Fruit fly (Drosophila melanogaster): ENCODE results near the gene Ulp1.
A peak's percentile ranks its signal among the peaks of the same experiment; 100 is the strongest.

Ulp1 gene

DNA sequence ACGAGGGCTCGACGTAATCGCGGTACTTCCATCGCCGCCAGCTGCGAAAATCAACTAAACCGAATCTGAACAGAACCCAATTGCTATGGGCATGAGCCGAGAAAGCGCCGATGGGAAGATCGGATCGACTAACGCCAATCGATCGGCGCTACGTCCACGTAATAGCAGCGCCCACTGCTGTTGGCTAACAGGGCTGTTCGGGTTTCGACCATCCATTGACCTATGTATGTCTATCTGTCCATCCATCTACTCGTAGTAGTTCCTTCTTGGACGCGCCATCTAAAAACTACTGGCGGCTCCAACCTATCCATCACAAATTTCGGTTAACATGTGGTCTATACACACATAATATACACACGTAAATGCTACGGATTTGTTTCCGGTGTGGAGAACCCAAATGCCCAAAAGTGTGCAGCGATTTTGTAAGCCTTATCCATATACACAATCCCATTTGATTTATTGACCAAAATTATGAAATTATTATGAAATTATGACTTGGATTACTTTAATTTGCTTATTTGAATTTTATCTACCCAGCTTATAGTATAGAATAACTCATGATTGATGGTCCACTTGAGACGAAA is 33.9 kb upstream of the Ulp1 start, which contains the start of gene CG14196 (continued):
- no peak for TF ChIP-seq org-1 (GFP tag; optimal IDR thresholded peaks at IDR 0.05)
- peak; percentile 74 for TF ChIP-seq Deaf1 (tag; optimal IDR thresholded peaks at IDR 0.05)
- TF ChIP-seq CG11085 (GFP tag; IDR thresholded peaks at IDR 0.05) = no peak
- peak; percentile 33 for TF ChIP-seq zf30C (GFP tag; optimal IDR thresholded peaks at IDR 0.05)
- TF ChIP-seq H2.0 (GFP tag; IDR thresholded peaks at IDR 0.05) = no peak
- TF ChIP-seq CG4854 (GFP tag; optimal IDR thresholded peaks at IDR 0.05) = no peak
- no peak for TF ChIP-seq NC2β (GFP tag; optimal IDR thresholded peaks at IDR 0.05)
- TF ChIP-seq CG12219 (GFP tag; optimal IDR thresholded peaks at IDR 0.05) = no peak
- no peak for TF ChIP-seq CG8359 (GFP tag; optimal IDR thresholded peaks at IDR 0.05; ENCODE audit: borderline replicate concordance)
- no peak for TF ChIP-seq Hsf (GFP tag; optimal IDR thresholded peaks at IDR 0.05)
- TF ChIP-seq pnt (GFP tag; optimal IDR thresholded peaks at IDR 0.05) = no peak
- TF ChIP-seq HLH54F (GFP tag; optimal IDR thresholded peaks at IDR 0.05) = no peak
- TF ChIP-seq Hr51 (GFP tag; optimal IDR thresholded peaks at IDR 0.05) = no peak
- TF ChIP-seq grn (GFP tag; optimal IDR thresholded peaks at IDR 0.05) = no peak
- no peak for TF ChIP-seq tap (tag; optimal IDR thresholded peaks at IDR 0.05)
- TF ChIP-seq Pdp1 (GFP tag; optimal IDR thresholded peaks at IDR 0.05) = peak in 1 of 2 experiments; percentile 56
- TF ChIP-seq CG8290 (GFP tag; optimal IDR thresholded peaks at IDR 0.05) = peak; percentile 52
- TF ChIP-seq CG8290 (tag; optimal IDR thresholded peaks at IDR 0.05) = peak in 1 of 2 experiments; percentile 24
- no peak for TF ChIP-seq Oli (tag; optimal IDR thresholded peaks at IDR 0.05)
- TF ChIP-seq Dll (GFP tag; IDR thresholded peaks at IDR 0.05; ENCODE audit: partially characterized antibody) = no peak
- peak; percentile 58 for TF ChIP-seq CTCF (GFP tag; optimal IDR thresholded peaks at IDR 0.05)
- TF ChIP-seq Med (GFP tag) = peak; percentile 72
- TF ChIP-seq pita (GFP tag; optimal IDR thresholded peaks at IDR 0.05) = peak; percentile 10
- TF ChIP-seq CG4730 (GFP tag; IDR thresholded peaks at IDR 0.05) = no peak
- no peak for TF ChIP-seq Fer3 (tag; optimal IDR thresholded peaks at IDR 0.05)
- no peak for TF ChIP-seq CHES-1-like (GFP tag; optimal IDR thresholded peaks at IDR 0.05)
- TF ChIP-seq CG14710 (tag; optimal IDR thresholded peaks at IDR 0.05) = no peak
- TF ChIP-seq Ssrp (tag; optimal IDR thresholded peaks at IDR 0.05) = no peak
- TF ChIP-seq slbo (GFP tag; IDR thresholded peaks at IDR 0.05) = no peak
- peak; percentile 69 for TF ChIP-seq CG8281 (tag; optimal IDR thresholded peaks at IDR 0.05)
- TF ChIP-seq CG10654 (GFP tag; optimal IDR thresholded peaks at IDR 0.05) = no peak
- TF ChIP-seq fd3F (GFP tag; optimal IDR thresholded peaks at IDR 0.05) = no peak
- TF ChIP-seq caup (GFP tag; optimal IDR thresholded peaks at IDR 0.05; ENCODE audit: severe bottlenecking) = no peak
- 0 out of 2 replicates have a peak, but pooled peaks have one; percentile 9 for TF ChIP-seq E2f2 (GFP tag; IDR thresholded peaks at IDR 0.05)
- no peak for TF ChIP-seq CG7987 (GFP tag; optimal IDR thresholded peaks at IDR 0.05)
- no peak for TF ChIP-seq CG12659 (GFP tag; optimal IDR thresholded peaks at IDR 0.05)
- TF ChIP-seq CG8944 (GFP tag; optimal IDR thresholded peaks at IDR 0.05) = no peak
- no peak for TF ChIP-seq sens-2 (GFP tag; IDR thresholded peaks at IDR 0.05)
- no peak for TF ChIP-seq Dp (GFP tag; optimal IDR thresholded peaks at IDR 0.05)
- TF ChIP-seq CG15514 (GFP tag; optimal IDR thresholded peaks at IDR 0.05) = no peak
- TF ChIP-seq en (GFP tag; optimal IDR thresholded peaks at IDR 0.05) = no peak
- no peak for TF ChIP-seq kni (GFP tag; optimal IDR thresholded peaks at IDR 0.05)
- no peak for TF ChIP-seq TFAM (GFP tag; optimal IDR thresholded peaks at IDR 0.05)
- TF ChIP-seq CG8089 (GFP tag; optimal IDR thresholded peaks at IDR 0.05) = no peak
- no peak for TF ChIP-seq ci (GFP tag; IDR thresholded peaks at IDR 0.05)
- TF ChIP-seq sisA (GFP tag; IDR thresholded peaks at IDR 0.05) = no peak
- TF ChIP-seq gsb-n (tag; optimal IDR thresholded peaks at IDR 0.05) = no peak
- no peak for TF ChIP-seq CG33557 (GFP tag; optimal IDR thresholded peaks at IDR 0.05)
- TF ChIP-seq bcd (GFP tag; optimal IDR thresholded peaks at IDR 0.05) = no peak
- TF ChIP-seq croc (GFP tag; conservative IDR thresholded peaks at IDR 0.05) = no peak
- no peak for TF ChIP-seq gcm (GFP tag; optimal IDR thresholded peaks at IDR 0.05)

Data from whole organism, embryonic.